Worm (Caenorhabditis elegans) whole organism, L1 larva: ENCODE data around the gene math-31.

Experiments used
- aly-2 ChIP-seq: fragments of 150-350 bp; optimal IDR thresholded peaks from 2 replicates; lab custom pipeline; 2014; ENCODE audit warnings: missing biosample characterization, missing genetic modification characterization
- dpl-1 ChIP-seq, 3 experiments: fragments of 150-350 bp in 2 of 3; sonication (generic microtip) in 1 of 3; optimal IDR thresholded peaks; 2 replicates each; lab custom pipeline; 2014 to 2017; ENCODE audit warnings: missing biosample characterization in 3 of 3, missing genetic modification characterization in 3 of 3, missing genetic modification reagents in 3 of 3
- egl-27 ChIP-seq, 2 experiments: fragments of 150-350 bp in 1 of 2; sonication (generic microtip); optimal IDR thresholded peaks; 3 replicates each; lab custom pipeline; 2017 to 2018; ENCODE audit warnings: missing biosample characterization in 2 of 2, missing genetic modification characterization in 2 of 2, missing genetic modification reagents in 2 of 2
- elt-2 ChIP-seq: sonication (generic microtip); optimal IDR thresholded peaks from 2 replicates; lab custom pipeline; 2016; ENCODE audit warnings: missing genetic modification characterization, mild to moderate bottlenecking, inconsistent platforms, missing compliant biosample characterization, missing genetic modification reagents
- fos-1 ChIP-seq: fragments of 150-350 bp; optimal IDR thresholded peaks from 2 replicates; lab custom pipeline; 2014; ENCODE audit warnings: missing biosample characterization, missing genetic modification characterization
- grh-1 ChIP-seq: fragments of 200-800 bp; sonication (Bioruptor generic); IDR thresholded peaks from 2 replicates; pipeline ENCODE4 v1.3.6; 2022; ENCODE audit warnings: missing genetic modification reagents, missing genetic modification characterization, missing compliant biosample characterization
- mdl-1 ChIP-seq, 2 experiments: fragments of 150-350 bp; optimal IDR thresholded peaks; 2 replicates each; lab custom pipeline; 2014 to 2017; ENCODE audit warnings: missing biosample characterization in 2 of 2, missing genetic modification characterization in 2 of 2, inconsistent platforms in 1 of 2
- nhr-28 ChIP-seq: fragments of 150-350 bp; optimal IDR thresholded peaks from 2 replicates; lab custom pipeline; 2014; ENCODE audit warnings: missing biosample characterization, missing genetic modification characterization
- pqm-1 ChIP-seq: sonication (generic microtip); optimal IDR thresholded peaks from 3 replicates; lab custom pipeline; 2017; ENCODE audit warnings: missing biosample characterization, missing genetic modification characterization
- sox-4 ChIP-seq: sonication (generic microtip); optimal IDR thresholded peaks from 2 replicates; lab custom pipeline; 2016; ENCODE audit warnings: missing genetic modification characterization, missing compliant biosample characterization
- tbx-2 ChIP-seq: sonication (generic microtip); optimal IDR thresholded peaks from 2 replicates; lab custom pipeline; 2016; ENCODE audit warnings: missing genetic modification characterization, missing compliant biosample characterization
- zag-1 ChIP-seq: fragments of 150-350 bp; optimal IDR thresholded peaks from 2 replicates; lab custom pipeline; 2014; ENCODE audit warnings: missing biosample characterization, missing genetic modification characterization
- ztf-11 ChIP-seq, 2 experiments: sonication (generic microtip); optimal IDR thresholded peaks; 2 replicates each; lab custom pipeline; 2016 to 2017; ENCODE audit warnings: missing genetic modification characterization in 2 of 2, missing biosample characterization in 1 of 2, missing compliant biosample characterization in 1 of 2

ce11 chrII:1928578-1928977 is 15.9 kb upstream of the math-31 start:
- TF ChIP-seq ztf-11 (tag; optimal IDR thresholded peaks at IDR 0.05; lab: Kevin White, UChicago): no peak
- TF ChIP-seq grh-1 (GFP tag; lab: Robert Waterston, UW): no peak
- TF ChIP-seq aly-2 (tag; lab: Kevin White, UChicago): no peak
- no peak for TF ChIP-seq sox-4 (tag; lab: Kevin White, UChicago)
- TF ChIP-seq tbx-2 (tag; lab: Kevin White, UChicago): no peak
- no peak for TF ChIP-seq egl-27 (tag; optimal IDR thresholded peaks at IDR 0.05; lab: Kevin White, UChicago)
- TF ChIP-seq dpl-1 (GFP tag; optimal IDR thresholded peaks at IDR 0.05; lab: Kevin White, UChicago): peak; percentile 20 to 54 (median 53)
- no peak for TF ChIP-seq pqm-1 (tag; lab: Kevin White, UChicago)
- no peak for TF ChIP-seq nhr-28 (tag; lab: Kevin White, UChicago)
- TF ChIP-seq zag-1: no peak
- TF ChIP-seq elt-2 (tag; lab: Kevin White, UChicago): no peak
- no peak for TF ChIP-seq fos-1 (tag; lab: Kevin White, UChicago)
- TF ChIP-seq mdl-1 (tag; optimal IDR thresholded peaks at IDR 0.05; lab: Kevin White, UChicago): no peak
